Fruit fly (Drosophila melanogaster): Measurements from ENCODE around the gene CG10333.

DNA sequence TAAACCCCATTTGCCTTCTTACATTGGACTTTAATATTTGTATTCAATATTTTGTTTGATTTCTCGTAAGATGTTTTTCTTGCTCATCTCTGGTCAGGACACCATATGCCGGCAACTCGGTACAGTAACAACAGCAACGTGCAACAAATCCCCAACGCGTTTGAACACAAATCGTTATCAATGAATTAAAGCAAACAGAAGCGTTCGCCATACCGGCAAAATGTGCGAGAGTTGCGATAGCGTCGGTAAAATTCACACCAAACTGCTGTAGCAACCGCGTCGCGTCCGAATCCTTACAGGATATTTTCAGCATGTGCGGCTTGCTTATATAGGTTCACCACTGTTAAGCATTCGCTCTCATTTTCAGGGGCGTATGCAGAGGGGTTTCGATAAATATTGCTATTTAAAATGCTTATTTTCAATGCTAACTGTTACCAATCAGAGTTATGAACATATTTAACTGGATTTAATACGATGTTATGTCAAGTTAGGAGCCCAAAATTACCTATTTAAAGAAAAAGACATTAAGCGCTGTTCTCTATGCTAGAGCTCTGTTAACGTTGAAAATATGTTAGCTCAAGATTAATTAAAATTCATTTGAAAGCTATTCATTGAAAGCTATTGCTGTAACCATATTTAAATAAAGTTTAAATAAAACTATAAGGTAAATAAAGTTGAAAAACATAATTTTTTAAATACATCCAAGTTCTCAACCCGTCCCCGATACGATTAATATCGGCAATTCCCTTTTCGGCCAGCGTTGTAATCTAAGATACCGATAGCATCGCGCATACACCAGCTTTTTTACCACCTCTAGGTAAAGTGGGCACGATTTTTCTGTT is 16.3 kb upstream of the CG10333 start, which contains the start of the genes Pde11 and CG15160:
- TF ChIP-seq psq (optimal IDR thresholded peaks at IDR 0.05) (no peak), pan (optimal IDR thresholded peaks at IDR 0.05) (no peak), EcR (GFP tag; optimal IDR thresholded peaks at IDR 0.05) (no peak), usp (GFP tag; optimal IDR thresholded peaks at IDR 0.05) (no peak), CG8478 (optimal IDR thresholded peaks at IDR 0.05) (no peak)
